Fruit fly (Drosophila melanogaster): ENCODE results near the gene CG33784.

DNA sequence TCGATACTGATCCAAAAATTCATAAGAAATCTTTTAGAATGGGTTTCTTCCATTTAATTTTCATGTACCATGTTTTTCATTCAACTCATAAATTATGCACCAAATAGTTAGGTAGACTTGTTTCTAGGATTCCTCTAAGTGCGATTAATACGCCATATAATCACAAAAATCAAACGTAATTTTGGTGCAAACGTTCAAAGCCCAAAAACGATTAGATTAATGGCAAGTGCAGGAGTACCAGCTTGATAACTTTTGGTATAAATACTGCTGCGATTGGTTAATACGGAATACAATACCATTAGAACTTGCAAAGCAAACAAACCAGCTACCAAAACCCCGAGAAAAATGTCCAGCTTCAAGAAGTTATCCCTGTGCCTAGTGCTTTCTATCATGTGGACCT lies 7.8 kb upstream of the CG33784 start, which contains the start of gene Npc2c:
- TF ChIP-seq Sin3A (optimal IDR thresholded peaks at IDR 0.05): no peak
- TF ChIP-seq h (optimal IDR thresholded peaks at IDR 0.05): no peak
- no peak for TF ChIP-seq ttk (optimal IDR thresholded peaks at IDR 0.05)

Measured in Kc167 (cell line).